Worm (Caenorhabditis elegans): Measurements from ENCODE around the gene D2096.10.
"Not testable (repeated sequence)": the region's sequence is repeated elsewhere in the genome, so short reads cannot be mapped to it uniquely, and the experiment has no call there.

ce11 chrIV:8389139-8389538 lies at the start of gene D2096.10:
- TF ChIP-seq tbx-37 (GFP tag; conservative IDR thresholded peaks at IDR 0.05); pes-1 (GFP tag; IDR thresholded peaks at IDR 0.05); ama-1 (optimal IDR thresholded peaks at IDR 0.05); B0310.2 (tag; optimal IDR thresholded peaks at IDR 0.05); hmbx-1 (tag; optimal IDR thresholded peaks at IDR 0.05); aly-1 (tag; optimal IDR thresholded peaks at IDR 0.05); hmg-4 (GFP tag; optimal IDR thresholded peaks at IDR 0.05); ets-7 (tag; optimal IDR thresholded peaks at IDR 0.05); flt-1 (GFP tag; IDR thresholded peaks at IDR 0.05); scrt-1 (GFP tag; IDR thresholded peaks at IDR 0.05); tra-4 (tag; optimal IDR thresholded peaks at IDR 0.05): not testable (repeated sequence)

Data from whole organism, early embryonic.